Fruit fly (Drosophila melanogaster) whole organism, pupa: ENCODE measurements around the gene CG5104.

ENCODE experiments used
- CG10348 ChIP-seq: fragments of 200-800 bp; sonication (Bioruptor generic); IDR thresholded peaks from 2 replicates; pipeline ENCODE4 v1.3.6; 2022; ENCODE audit warnings: missing biosample characterization, missing genetic modification characterization
- CG12605 ChIP-seq: fragments of 200-800 bp; sonication (Bioruptor generic); IDR thresholded peaks from 2 replicates; pipeline ENCODE4 v1.3.6; 2022; ENCODE audit warnings: missing biosample characterization, missing genetic modification characterization
- CG13204 ChIP-seq: fragments of 200-800 bp; sonication (Bioruptor generic); optimal IDR thresholded peaks from 2 replicates; lab custom pipeline; 2018; ENCODE audit warnings: missing biosample characterization, mild to moderate bottlenecking, missing genetic modification characterization, moderate library complexity
- CG14655 ChIP-seq: fragments of 200-800 bp; sonication (Bioruptor generic); optimal IDR thresholded peaks from 3 replicates; lab custom pipeline; 2017; ENCODE audit warnings: mild to moderate bottlenecking, missing biosample characterization, missing genetic modification reagents, missing genetic modification characterization
- CG15710 ChIP-seq: fragments of 200-800 bp; sonication (Bioruptor generic); optimal IDR thresholded peaks from 2 replicates; lab custom pipeline; 2018; ENCODE audit warnings: missing biosample characterization, mild to moderate bottlenecking, missing genetic modification characterization, moderate library complexity
- CG17806 ChIP-seq: fragments of 200-800 bp; sonication (Bioruptor generic); optimal IDR thresholded peaks from 2 replicates; lab custom pipeline; 2018; ENCODE audit warnings: missing biosample characterization, mild to moderate bottlenecking, missing genetic modification characterization, moderate library complexity
- CG32121 ChIP-seq: fragments of 200-800 bp; sonication (Bioruptor generic); IDR thresholded peaks from 2 replicates; pipeline ENCODE4 v1.3.6; 2022; ENCODE audit warnings: missing biosample characterization, missing genetic modification characterization
- CG34367 ChIP-seq: fragments of 200-800 bp; sonication (Bioruptor generic); optimal IDR thresholded peaks from 2 replicates; lab custom pipeline; 2018; ENCODE audit warnings: missing biosample characterization, mild to moderate bottlenecking, missing genetic modification characterization
- CG4496 ChIP-seq: fragments of 200-800 bp; sonication (Bioruptor generic); IDR thresholded peaks from 3 replicates; pipeline ENCODE4 v1.3.6; 2022; ENCODE audit warnings: missing biosample characterization, missing genetic modification characterization
- CG8159 ChIP-seq: fragments of 200-800 bp; sonication (Bioruptor generic); optimal IDR thresholded peaks from 3 replicates; lab custom pipeline; 2018; ENCODE audit warnings: missing biosample characterization, mild to moderate bottlenecking, missing genetic modification characterization, moderate library complexity
- CG8301 ChIP-seq: fragments of 200-800 bp; sonication (Bioruptor generic); optimal IDR thresholded peaks from 2 replicates; lab custom pipeline; 2018; ENCODE audit warnings: missing biosample characterization, mild to moderate bottlenecking, missing genetic modification characterization
- CG9948 ChIP-seq: fragments of 200-800 bp; sonication (Bioruptor generic); optimal IDR thresholded peaks from 2 replicates; lab custom pipeline; 2018; ENCODE audit warnings: missing biosample characterization, mild to moderate bottlenecking, missing genetic modification characterization, moderate library complexity
- D1 ChIP-seq: fragments of 200-800 bp; sonication (Bioruptor generic); optimal IDR thresholded peaks from 2 replicates; lab custom pipeline; 2018; ENCODE audit warnings: missing biosample characterization, mild to moderate bottlenecking, missing genetic modification characterization, moderate library complexity
- EcR ChIP-seq: fragments of 200-800 bp; sonication (Bioruptor generic); optimal IDR thresholded peaks from 3 replicates; lab custom pipeline; 2019; ENCODE audit warnings: missing biosample characterization, missing genetic modification characterization, mild to moderate bottlenecking, moderate library complexity, missing genetic modification reagents
- Ets98B ChIP-seq: fragments of 200-800 bp; sonication (Bioruptor generic); IDR thresholded peaks from 2 replicates; pipeline ENCODE4 v1.3.6; 2022; ENCODE audit warnings: missing biosample characterization, missing genetic modification characterization
- Pif1A ChIP-seq: fragments of 200-800 bp; sonication (Bioruptor generic); optimal IDR thresholded peaks from 3 replicates; lab custom pipeline; 2016; ENCODE audit warnings: missing biosample characterization, missing genetic modification characterization
- Pif1B ChIP-seq: fragments of 200-800 bp; sonication (Bioruptor generic); optimal IDR thresholded peaks from 3 replicates; lab custom pipeline; 2016; ENCODE audit warnings: missing biosample characterization, missing genetic modification characterization
- Snoo ChIP-seq: fragments of 200-800 bp; sonication (Bioruptor generic); optimal IDR thresholded peaks from 3 replicates; lab custom pipeline; 2017; ENCODE audit warnings: missing biosample characterization, mild to moderate bottlenecking, missing genetic modification characterization, inconsistent platforms
- fd96Ca ChIP-seq: fragments of 200-800 bp; sonication (Bioruptor generic); IDR thresholded peaks from 3 replicates; pipeline ENCODE4 v1.3.6; 2022; ENCODE audit warnings: missing biosample characterization, missing genetic modification characterization
- gl ChIP-seq: fragments of 200-800 bp; sonication (Bioruptor generic); optimal IDR thresholded peaks from 2 replicates; lab custom pipeline; 2018; ENCODE audit warnings: missing biosample characterization, mild to moderate bottlenecking, missing genetic modification characterization
- rn ChIP-seq: fragments of 200-800 bp; sonication (Bioruptor generic); IDR thresholded peaks from 2 replicates; pipeline ENCODE4 v1.3.6; 2022; ENCODE audit warnings: missing biosample characterization, missing genetic modification characterization

CG5104 gene

DNA sequence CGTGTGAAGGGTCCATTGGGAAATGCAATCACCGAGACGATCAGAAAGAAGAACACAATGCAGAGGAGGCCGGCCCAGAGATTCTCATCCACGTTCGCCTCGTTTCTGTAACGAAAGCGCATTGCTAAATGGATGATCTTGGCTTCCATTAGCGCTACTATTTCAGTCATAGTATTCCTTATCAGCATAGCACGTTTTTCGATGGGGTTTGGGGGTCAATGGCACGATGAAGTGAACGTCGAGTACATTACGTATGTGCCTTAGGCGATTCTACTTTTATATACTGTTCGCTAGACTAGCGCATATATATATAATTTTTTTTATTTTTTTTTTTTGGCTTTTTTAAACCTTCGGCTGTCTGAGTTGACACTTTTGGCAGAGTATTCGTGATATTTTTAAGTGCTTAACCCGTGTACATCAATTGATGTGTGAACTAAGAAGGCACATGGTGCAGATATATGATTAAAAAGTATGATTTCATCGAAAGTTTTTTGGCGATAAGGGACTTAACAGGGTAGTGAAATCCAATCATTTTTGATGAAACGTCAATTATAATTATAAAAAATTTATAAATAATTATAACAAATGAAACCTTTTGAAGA, 3.7 kb downstream of the CG5104 start:
- TF ChIP-seq Pif1A (GFP tag; lab: Kevin White, UChicago), result no peak
- TF ChIP-seq CG17806 (tag; lab: Kevin White, UChicago), result no peak
- TF ChIP-seq CG13204 (GFP tag; lab: Kevin White, UChicago), result no peak
- no peak for TF ChIP-seq gl
- TF ChIP-seq CG32121 (GFP tag; lab: Robert Waterston, UW), result peak; percentile 23; the same call in 1 of the 2 replicates

DNA sequence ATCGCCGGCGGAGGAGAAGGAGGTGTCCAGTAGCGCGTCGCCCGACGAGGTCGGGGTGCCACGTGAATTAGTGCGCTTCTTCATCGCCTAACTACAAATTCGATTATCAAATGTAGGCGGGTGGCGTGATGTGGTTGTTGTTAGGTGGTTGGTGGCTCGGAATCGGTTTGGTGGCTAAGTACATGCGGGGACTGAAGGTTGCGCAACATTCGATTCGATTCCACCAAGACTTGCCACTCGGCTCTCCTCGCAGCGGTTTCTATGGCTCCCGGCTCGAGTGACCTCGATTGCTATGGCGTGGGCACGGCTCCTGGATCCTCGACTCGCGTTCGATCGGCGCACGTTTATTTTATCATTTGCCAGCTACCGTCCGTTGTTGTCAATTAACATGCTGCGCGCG, 4.9 kb downstream of the CG5104 start:
- TF ChIP-seq CG8159 (no peak), Ets98B (GFP tag; lab: Robert Waterston, UW) (no peak)

- TF ChIP-seq Pif1B (GFP tag; lab: Kevin White, UChicago), result no peak
- TF ChIP-seq, all 21 proteins: peak for 0
Measured at dm6 chr3L:20526143-20526195, 5.2 kb downstream of the CG5104 start, which contains the start of gene Pss. Gene Pss, minus strand, starts transcription at chr3L:20526174.

DNA sequence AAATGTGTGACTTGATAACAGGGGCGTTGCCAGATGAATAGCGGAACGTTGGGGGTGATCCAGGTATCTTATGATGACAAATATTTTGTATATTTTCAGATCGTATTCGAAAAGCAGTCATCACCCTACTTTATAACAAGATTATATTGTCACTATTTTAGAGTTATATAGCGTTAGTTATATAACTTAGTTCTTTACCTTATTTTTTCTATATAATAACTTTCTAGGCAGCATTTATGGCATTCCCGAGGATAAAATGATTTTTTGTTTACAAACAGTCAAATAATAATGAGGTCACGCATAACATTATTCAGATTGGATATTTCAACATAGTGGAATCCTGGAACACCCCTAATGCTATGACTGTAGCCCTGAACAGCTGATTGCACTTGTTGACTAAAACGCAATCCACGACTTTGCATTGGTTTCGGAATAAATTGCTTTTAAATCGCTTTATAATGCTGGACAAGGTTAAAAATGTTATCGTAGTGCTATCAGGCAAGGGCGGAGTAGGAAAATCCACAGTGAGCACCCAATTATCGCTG, 5.5 kb downstream of the CG5104 start, which contains the start of gene Nubp2:
Gene Nubp2 (plus strand): TSS at position 381 of the 545 bp plus-strand sequence.
- peak; percentile 95 for TF ChIP-seq CG8159
- TF ChIP-seq CG12605 (GFP tag; lab: Robert Waterston, UW), result peak; percentile 72
- peak; percentile 81 for TF ChIP-seq fd96Ca (GFP tag; lab: Robert Waterston, UW)
- peak; percentile 4 for TF ChIP-seq EcR (GFP tag; lab: Kevin White, UChicago)
- no peak for TF ChIP-seq CG13204 (GFP tag; lab: Kevin White, UChicago)
- peak; percentile 93 for TF ChIP-seq CG17806 (tag; lab: Kevin White, UChicago)
- peak; percentile 89 for TF ChIP-seq Pif1B (GFP tag; lab: Kevin White, UChicago)
- peak; percentile 78 for TF ChIP-seq CG10348 (GFP tag; lab: Robert Waterston, UW)
- peak; percentile 95 for TF ChIP-seq CG9948 (tag; lab: Kevin White, UChicago)
- peak; percentile 90 for TF ChIP-seq CG34367 (tag; lab: Kevin White, UChicago)
- TF ChIP-seq CG32121 (GFP tag; lab: Robert Waterston, UW), result peak; percentile 86
- peak; percentile 93 for TF ChIP-seq CG8301 (tag; lab: Kevin White, UChicago)
- peak; percentile 92 for TF ChIP-seq Pif1A (GFP tag; lab: Kevin White, UChicago)
- TF ChIP-seq CG4496 (GFP tag; lab: Robert Waterston, UW), result peak; percentile 92
- peak; percentile 78 for TF ChIP-seq gl
- peak; percentile 95 for TF ChIP-seq CG14655 (GFP tag; lab: Kevin White, UChicago)
- peak; percentile 84 for TF ChIP-seq rn (GFP tag; lab: Robert Waterston, UW)
- TF ChIP-seq CG15710 (tag; lab: Kevin White, UChicago), result peak; percentile 96
- TF ChIP-seq Snoo, result peak; percentile 90
- TF ChIP-seq Ets98B (GFP tag; lab: Robert Waterston, UW), result peak; percentile 86
- peak; percentile 85 for TF ChIP-seq D1 (tag; lab: Kevin White, UChicago)

- TF ChIP-seq CG9948 (tag; lab: Kevin White, UChicago) (no peak), gl (no peak), EcR (GFP tag; lab: Kevin White, UChicago) (no peak), Snoo (no peak)
Measured at dm6 chr3L:20529918-20530317, 9.1 kb downstream of the CG5104 start.

- no peak for TF ChIP-seq Pif1A (GFP tag; lab: Kevin White, UChicago)
Measured at dm6 chr3L:20530347-20531177, 9.8 kb downstream of the CG5104 start.

dm6 chr3L:20531257-20531656, 10.4 kb downstream of the CG5104 start:
- no peak for TF ChIP-seq CG34367 (tag; lab: Kevin White, UChicago)
- no peak for TF ChIP-seq gl
- no peak for TF ChIP-seq Ets98B (GFP tag; lab: Robert Waterston, UW)
- no peak for TF ChIP-seq CG17806 (tag; lab: Kevin White, UChicago)
- no peak for TF ChIP-seq CG8159
- TF ChIP-seq CG4496 (GFP tag; lab: Robert Waterston, UW), result no peak
- no peak for TF ChIP-seq rn (GFP tag; lab: Robert Waterston, UW)
- TF ChIP-seq CG32121 (GFP tag; lab: Robert Waterston, UW), result no peak
- TF ChIP-seq CG15710 (tag; lab: Kevin White, UChicago), result no peak
- TF ChIP-seq CG13204 (GFP tag; lab: Kevin White, UChicago), result no peak
- no peak for TF ChIP-seq Pif1B (GFP tag; lab: Kevin White, UChicago)
- no peak for TF ChIP-seq EcR (GFP tag; lab: Kevin White, UChicago)
